Worm (Caenorhabditis elegans) whole organism, L4/young adult: ENCODE measurements around the gene acs-3.

Source experiments
- W03F9.2 ChIP-seq: fragments of 150-350 bp; optimal IDR thresholded peaks from 2 replicates; lab custom pipeline; 2014; ENCODE audit warnings: missing biosample characterization, missing genetic modification characterization
- dao-5 ChIP-seq: sonication (generic microtip); optimal IDR thresholded peaks from 2 replicates; lab custom pipeline; 2016; ENCODE audit warnings: missing genotype, missing genetic modification characterization, moderate library complexity, missing compliant biosample characterization
- him-1 ChIP-seq: sonication (generic microtip); optimal IDR thresholded peaks from 2 replicates; lab custom pipeline; 2016; ENCODE audit warnings: missing genotype, missing genetic modification reagents, missing genetic modification characterization, missing compliant biosample characterization

Gene acs-3

DNA sequence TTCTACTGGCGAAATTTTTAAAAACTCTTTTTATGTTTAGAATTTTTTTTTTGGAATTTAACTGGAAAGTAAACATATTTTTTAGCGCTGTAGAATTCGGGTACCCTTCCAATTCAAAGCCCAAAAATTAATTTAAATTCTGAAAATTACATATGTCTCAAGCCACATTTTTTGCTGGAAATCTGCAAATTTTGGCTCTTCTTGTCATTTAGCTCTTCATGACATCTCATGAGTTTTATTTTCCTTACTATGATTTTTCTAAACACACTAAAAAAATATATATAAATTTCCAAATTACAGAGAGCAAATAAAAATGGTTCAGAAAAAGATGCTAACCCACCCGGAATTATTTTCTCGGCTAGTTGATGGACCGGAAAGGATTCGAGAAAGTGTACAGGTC is at the start of gene acs-3:
Gene acs-3, plus strand, starts transcription at position 301 of the 400 bp plus-strand sequence.
- no peak for TF ChIP-seq him-1 (tag; lab: Kevin White, UChicago)
- TF ChIP-seq dao-5 (tag; lab: Kevin White, UChicago) = no peak
- TF ChIP-seq W03F9.2 (tag; lab: Kevin White, UChicago) = no peak

- TF ChIP-seq W03F9.2 (tag; lab: Kevin White, UChicago) (no peak), him-1 (tag; lab: Kevin White, UChicago) (no peak), dao-5 (tag; lab: Kevin White, UChicago) (no peak)
Measured at ce11 chrV:1920105-1920504, 49.2 kb upstream of the acs-3 start, which contains the start of gene Y32G9A.12. Y32G9A.12 (minus strand) TSS chrV:1920205.

DNA sequence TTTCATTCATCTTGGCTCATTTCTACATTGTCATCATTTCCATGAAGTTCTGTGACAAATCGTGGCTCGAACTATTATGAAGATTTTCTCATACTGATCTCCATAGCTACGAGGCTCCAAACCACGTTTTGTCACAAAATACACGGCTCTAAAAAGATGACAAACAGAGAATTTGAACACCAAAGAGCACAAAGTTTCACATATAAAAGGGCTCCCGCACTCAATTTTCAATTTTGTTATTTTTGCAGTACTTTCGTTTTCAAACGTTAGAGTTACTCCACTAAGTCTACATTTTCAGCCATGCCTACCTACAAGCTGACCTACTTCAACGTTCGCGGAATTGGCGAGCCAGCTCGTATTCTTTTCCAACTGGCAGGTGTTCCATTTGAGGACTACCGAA is 48.0 kb upstream of the acs-3 start, which contains the start of gene gst-37:
Gene gst-37, plus strand, starts transcription at position 301 of the 400 bp plus-strand sequence.
- no peak for TF ChIP-seq dao-5 (tag; lab: Kevin White, UChicago)

- no peak for TF ChIP-seq dao-5 (tag; lab: Kevin White, UChicago)
- TF ChIP-seq him-1 (tag; lab: Kevin White, UChicago) = no peak
- TF ChIP-seq W03F9.2 (tag; lab: Kevin White, UChicago) = no peak
Measured at ce11 chrV:1925487-1925886, 43.8 kb upstream of the acs-3 start, which contains the start of gene T06A1.1. T06A1.1 (minus strand) TSS chrV:1925587.

DNA sequence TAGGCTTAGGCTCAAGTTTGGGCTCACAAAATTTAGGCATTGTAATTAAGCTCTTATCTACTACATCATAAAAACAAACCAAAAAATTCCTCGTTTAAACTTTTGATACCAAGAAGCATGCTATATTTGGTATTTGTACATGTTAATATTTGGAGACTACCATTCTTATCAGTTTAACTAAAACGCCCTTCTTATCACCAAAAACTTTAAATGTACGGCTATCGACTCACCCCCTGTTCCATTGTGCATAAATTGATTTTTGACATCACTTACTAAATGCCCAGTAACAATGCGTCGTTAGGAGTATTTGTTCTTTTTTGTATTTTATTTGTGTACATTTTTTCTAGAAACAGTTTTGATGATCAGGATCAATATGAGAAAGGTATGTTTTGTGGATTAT is 42.3 kb upstream of the acs-3 start, which contains the start of gene T06A1.5:
Gene T06A1.5, plus strand, starts transcription at position 209 of the 400 bp plus-strand sequence.
- TF ChIP-seq him-1 (tag; lab: Kevin White, UChicago) (no peak), dao-5 (tag; lab: Kevin White, UChicago) (no peak), W03F9.2 (tag; lab: Kevin White, UChicago) (no peak)

- TF ChIP-seq him-1 (tag; lab: Kevin White, UChicago) (no peak), W03F9.2 (tag; lab: Kevin White, UChicago) (no peak), dao-5 (tag; lab: Kevin White, UChicago) (no peak)
Measured at ce11 chrV:1928473-1928872, 40.9 kb upstream of the acs-3 start.

DNA sequence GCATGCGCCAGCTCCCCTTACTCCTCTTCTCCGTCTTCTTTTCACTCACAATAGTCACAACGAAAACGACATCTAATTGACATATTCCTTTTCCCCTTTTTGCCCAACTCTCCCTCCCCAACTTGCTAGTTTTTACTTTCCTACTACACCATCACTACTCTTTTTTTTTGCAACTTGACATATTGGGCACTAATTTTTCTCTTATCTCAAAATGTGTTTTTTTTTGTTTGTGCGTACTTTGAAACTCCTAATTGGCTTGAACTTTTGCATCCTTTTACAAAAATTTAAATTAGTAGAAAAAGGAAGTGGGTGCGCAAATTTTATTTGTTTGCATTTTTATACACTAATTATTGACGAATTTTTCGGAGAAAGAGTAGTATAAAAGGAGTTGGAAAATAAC is 33.8 kb upstream of the acs-3 start:
- no peak for TF ChIP-seq W03F9.2 (tag; lab: Kevin White, UChicago)
- TF ChIP-seq him-1 (tag; lab: Kevin White, UChicago) = no peak
- TF ChIP-seq dao-5 (tag; lab: Kevin White, UChicago) = no peak

- TF ChIP-seq dao-5 (tag; lab: Kevin White, UChicago) = no peak
Measured at ce11 chrV:1937963-1938362, 31.4 kb upstream of the acs-3 start, which contains the start of gene glb-25. glb-25 (plus strand) TSS chrV:1938263.

ce11 chrV:1940472-1941221 is 28.7 kb upstream of the acs-3 start:
- no peak for TF ChIP-seq W03F9.2 (tag; lab: Kevin White, UChicago)
- TF ChIP-seq dao-5 (tag; lab: Kevin White, UChicago) = no peak
- TF ChIP-seq him-1 (tag; lab: Kevin White, UChicago) = no peak

DNA sequence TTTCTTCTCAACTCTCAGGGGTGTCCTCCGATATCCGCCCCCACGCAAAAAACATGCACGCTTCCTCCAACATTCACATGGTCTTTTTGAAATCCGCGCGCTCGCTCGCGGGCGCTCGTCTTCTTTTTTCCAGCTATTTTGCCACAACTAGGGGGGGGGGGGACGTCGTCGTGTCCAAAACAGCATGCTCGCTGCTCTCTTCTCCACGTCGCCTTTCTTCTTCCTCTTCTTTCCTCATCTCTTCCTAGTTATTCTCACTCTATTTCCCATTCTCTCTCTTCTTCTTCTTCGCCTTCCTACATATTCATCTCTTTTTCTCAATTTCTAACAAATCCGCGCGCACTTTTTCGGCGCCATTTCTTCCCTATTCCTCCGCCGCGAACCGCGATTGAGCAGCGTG is 25.9 kb upstream of the acs-3 start:
- peak; percentile 48 for TF ChIP-seq him-1 (tag; lab: Kevin White, UChicago)
- TF ChIP-seq dao-5 (tag; lab: Kevin White, UChicago) = no peak

DNA sequence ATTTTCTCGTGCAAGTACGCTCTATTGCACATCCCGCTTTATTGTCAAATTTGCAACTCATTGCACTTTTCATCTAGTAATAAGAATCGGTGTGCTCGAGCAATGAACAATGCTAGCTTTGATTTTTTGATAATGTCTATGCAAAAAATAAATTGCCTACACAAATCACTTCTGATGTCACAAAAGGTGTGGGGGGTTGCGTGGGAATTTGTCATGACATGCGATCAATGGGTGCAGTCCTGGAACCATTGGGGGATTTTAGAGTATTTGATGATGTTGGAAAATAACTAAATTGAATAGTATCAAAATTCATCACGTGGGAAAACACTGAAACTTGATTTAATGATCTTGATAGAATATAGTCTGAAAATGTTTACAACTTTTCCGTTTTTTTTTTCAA is 23.5 kb upstream of the acs-3 start:
- TF ChIP-seq him-1 (tag; lab: Kevin White, UChicago) (no peak), W03F9.2 (tag; lab: Kevin White, UChicago) (no peak), dao-5 (tag; lab: Kevin White, UChicago) (no peak)

DNA sequence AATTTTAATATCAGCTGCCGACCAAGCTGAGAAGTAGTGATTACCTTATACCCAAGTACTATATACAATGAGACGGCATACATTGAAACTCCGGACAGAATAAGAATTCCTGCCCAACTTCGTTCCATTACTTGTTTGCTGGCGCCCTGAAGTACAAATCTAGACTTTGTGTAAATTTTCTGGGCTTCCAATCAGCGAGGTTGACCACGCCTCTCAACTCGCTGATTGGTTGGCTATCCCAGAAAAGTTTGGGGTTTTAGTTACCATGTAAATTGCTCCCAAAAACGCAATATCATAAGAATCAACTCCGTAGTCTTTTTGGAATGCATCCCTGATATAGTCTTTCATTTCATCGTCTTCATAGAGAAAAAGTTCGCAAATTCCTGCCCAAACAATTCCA is 14.1 kb upstream of the acs-3 start:
- TF ChIP-seq dao-5 (tag; lab: Kevin White, UChicago) = no peak
- no peak for TF ChIP-seq him-1 (tag; lab: Kevin White, UChicago)
- TF ChIP-seq W03F9.2 (tag; lab: Kevin White, UChicago) = no peak

DNA sequence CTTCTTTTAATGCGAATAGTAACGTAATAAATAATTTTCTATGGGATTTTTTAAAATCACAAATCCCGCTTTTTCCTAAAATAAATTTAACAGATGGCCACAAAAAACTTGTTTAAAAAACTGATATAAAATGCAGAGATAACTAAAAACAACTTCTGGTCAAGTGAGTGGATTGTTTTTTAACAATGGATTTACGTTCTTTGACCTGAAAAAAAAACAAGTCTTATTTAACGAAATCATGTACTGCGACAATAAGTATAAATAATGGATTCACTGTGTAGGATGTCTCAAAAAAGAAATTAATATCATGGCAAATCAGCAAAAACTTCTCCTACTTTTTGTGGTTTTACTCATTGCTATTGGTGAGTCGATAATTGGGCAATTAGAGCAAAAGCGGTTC is 12.2 kb upstream of the acs-3 start, which contains the start of gene fipr-25:
Gene fipr-25, plus strand, starts transcription at position 301 of the 400 bp plus-strand sequence.
- TF ChIP-seq dao-5 (tag; lab: Kevin White, UChicago) (no peak), him-1 (tag; lab: Kevin White, UChicago) (no peak), W03F9.2 (tag; lab: Kevin White, UChicago) (no peak)

- no peak for TF ChIP-seq him-1 (tag; lab: Kevin White, UChicago)
- TF ChIP-seq dao-5 (tag; lab: Kevin White, UChicago) = no peak
Measured at ce11 chrV:1961453-1961852, 7.9 kb upstream of the acs-3 start, which contains the start of gene Y40B10B.1. Y40B10B.1 (minus strand) TSS chrV:1961553.
